Fruit fly (Drosophila melanogaster): Measurements from ENCODE around the gene CG44227.

The CG44227 gene

DNA sequence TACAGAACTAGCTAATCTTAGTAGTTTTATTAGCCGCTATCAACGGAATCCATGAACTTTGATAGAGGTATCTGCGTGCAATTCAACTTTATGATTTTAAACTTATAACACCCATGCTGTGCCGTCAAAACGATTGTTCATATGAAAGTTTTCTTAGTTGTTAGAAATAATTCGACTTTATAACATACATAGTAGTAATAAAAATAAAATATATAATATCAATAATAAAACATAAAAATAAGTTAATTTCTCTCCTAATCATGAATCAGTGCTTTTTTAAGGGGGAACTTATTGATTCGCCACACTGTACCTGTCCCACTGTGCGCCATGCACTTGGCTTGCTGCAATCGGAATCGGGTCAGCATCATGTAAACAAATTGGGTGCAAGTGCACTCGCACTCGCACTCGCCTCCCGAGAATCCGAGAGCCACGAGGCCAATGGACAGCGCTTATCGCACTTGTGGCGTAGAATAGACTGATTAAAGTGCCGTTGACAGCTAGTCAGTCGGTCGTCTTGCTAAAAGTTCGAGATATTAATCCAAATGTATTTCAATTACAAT lies 27.0 kb upstream of the CG44227 start (continued):
- TF ChIP-seq Camta (GFP tag; optimal IDR thresholded peaks at IDR 0.05) (no peak), crp (GFP tag; optimal IDR thresholded peaks at IDR 0.05) (no peak), Hmx (GFP tag; optimal IDR thresholded peaks at IDR 0.05) (no peak), zfh1 (GFP tag; IDR thresholded peaks at IDR 0.05) (0 out of 3 replicates have a peak, but pooled peaks have one; percentile 3), CG16813 (GFP tag; IDR thresholded peaks at IDR 0.05; ENCODE audit: partially characterized antibody) (no peak), slbo (GFP tag; IDR thresholded peaks at IDR 0.05) (no peak), maf-S (GFP tag; optimal IDR thresholded peaks at IDR 0.05) (no peak), ro (GFP tag; IDR thresholded peaks at IDR 0.05) (no peak), sqz (GFP tag; optimal IDR thresholded peaks at IDR 0.05) (no peak), mam (GFP tag; optimal IDR thresholded peaks at IDR 0.05) (no peak), hkb (optimal IDR thresholded peaks at IDR 0.05) (no peak), hkb (GFP tag; IDR thresholded peaks at IDR 0.05) (peak; percentile 52; the same call in 1 of the 2 replicates), Elba2 (GFP tag; optimal IDR thresholded peaks at IDR 0.05) (no peak), fd64A (GFP tag; optimal IDR thresholded peaks at IDR 0.05) (no peak), gce (GFP tag; IDR thresholded peaks at IDR 0.05) (no peak), lmd (GFP tag; IDR thresholded peaks at IDR 0.05) (no peak), CG11696 (GFP tag; IDR thresholded peaks at IDR 0.05) (no peak), CG15011 (GFP tag; optimal IDR thresholded peaks at IDR 0.05) (no peak), grn (GFP tag; optimal IDR thresholded peaks at IDR 0.05) (no peak), CG12236 (GFP tag; optimal IDR thresholded peaks at IDR 0.05) (no peak), cad (GFP tag; optimal IDR thresholded peaks at IDR 0.05) (no peak), CG11247 (GFP tag; IDR thresholded peaks at IDR 0.05) (no peak), shn (GFP tag; optimal IDR thresholded peaks at IDR 0.05) (no peak), GATAe (GFP tag; conservative IDR thresholded peaks at IDR 0.05) (no peak), Blimp-1 (GFP tag; optimal IDR thresholded peaks at IDR 0.05) (peak; percentile 20), org-1 (GFP tag; optimal IDR thresholded peaks at IDR 0.05) (no peak), CG8089 (GFP tag; optimal IDR thresholded peaks at IDR 0.05) (no peak), CG6175 (GFP tag; IDR thresholded peaks at IDR 0.05) (no peak), CG6272 (GFP tag; IDR thresholded peaks at IDR 0.05) (no peak), CG2678 (tag; optimal IDR thresholded peaks at IDR 0.05) (peak; percentile 37), CG8924 (tag; optimal IDR thresholded peaks at IDR 0.05) (no peak), CG3838 (GFP tag; optimal IDR thresholded peaks at IDR 0.05) (no peak), CG13296 (GFP tag; optimal IDR thresholded peaks at IDR 0.05) (no peak), CG10366 (GFP tag; IDR thresholded peaks at IDR 0.05) (no peak), CG11085 (GFP tag; IDR thresholded peaks at IDR 0.05) (no peak), CG31365 (tag; optimal IDR thresholded peaks at IDR 0.05) (no peak), NfI (GFP tag; optimal IDR thresholded peaks at IDR 0.05) (no peak), CG4360 (GFP tag; IDR thresholded peaks at IDR 0.05) (no peak), bigmax (GFP tag; optimal IDR thresholded peaks at IDR 0.05) (no peak), CG18599 (GFP tag; optimal IDR thresholded peaks at IDR 0.05) (peak; percentile 12), bbx (GFP tag; IDR thresholded peaks at IDR 0.05; ENCODE audit: partially characterized antibody) (0 out of 2 replicates have a peak, but pooled peaks have one; percentile 33), CG4707 (GFP tag; optimal IDR thresholded peaks at IDR 0.05) (peak; percentile 86), danr (GFP tag; IDR thresholded peaks at IDR 0.05) (no peak), bsh (GFP tag; optimal IDR thresholded peaks at IDR 0.05) (peak in 1 of 2 experiments; percentile 50), eve (GFP tag; optimal IDR thresholded peaks at IDR 0.05) (no peak), H2.0 (GFP tag; IDR thresholded peaks at IDR 0.05) (no peak), CG43689 (GFP tag; IDR thresholded peaks at IDR 0.05) (no peak), pan (optimal IDR thresholded peaks at IDR 0.05) (no peak), pan (GFP tag; optimal IDR thresholded peaks at IDR 0.05 in 1 of 2, IDR thresholded peaks at IDR 0.05 in 1 of 2) (no peak), CG10321 (GFP tag; IDR thresholded peaks at IDR 0.05) (no peak), pum (GFP tag; optimal IDR thresholded peaks at IDR 0.05) (no peak), CG31441 (GFP tag; IDR thresholded peaks at IDR 0.05) (peak; percentile 33; the same call in 1 of the 2 replicates)
